Fruit fly (Drosophila melanogaster) whole organism, wandering third instar larva: Measurements from ENCODE around the gene fwd.

Experiments used
- CG32264 ChIP-seq: fragments of 200-800 bp; sonication (Bioruptor generic); optimal IDR thresholded peaks from 2 replicates; lab custom pipeline; 2016; ENCODE audit warnings: missing biosample characterization, missing genetic modification characterization
- CG9705 ChIP-seq: fragments of 200-800 bp; sonication (Bioruptor generic); optimal IDR thresholded peaks from 2 replicates; lab custom pipeline; 2018; ENCODE audit warnings: missing biosample characterization, mild to moderate bottlenecking, missing genetic modification characterization
- CrebA ChIP-seq: fragments of 200-800 bp; sonication (Bioruptor generic); optimal IDR thresholded peaks from 2 replicates; lab custom pipeline; 2016; ENCODE audit warnings: missing biosample characterization, mild to moderate bottlenecking, missing genetic modification characterization, borderline replicate concordance
- Dfd ChIP-seq: fragments of >200 bp; optimal IDR thresholded peaks from 2 replicates; lab custom pipeline; 2017; ENCODE audit warnings: missing biosample characterization, missing genetic modification characterization
- Dif ChIP-seq: fragments of 200-275, 200-300 bp; sonication (Bioruptor generic); optimal IDR thresholded peaks from 2 replicates; lab custom pipeline; 2018; ENCODE audit warnings: missing biosample characterization, missing genetic modification characterization; ENCODE audit not compliant: partially characterized antibody
- GATAd ChIP-seq: sonication (Bioruptor generic); optimal IDR thresholded peaks from 2 replicates; lab custom pipeline; 2016; ENCODE audit warnings: missing biosample characterization, missing genetic modification characterization
- HLH106 ChIP-seq: fragments of 200-800 bp; optimal IDR thresholded peaks from 3 replicates; lab custom pipeline; 2019; ENCODE audit warnings: missing biosample characterization, mild to moderate bottlenecking, missing genetic modification characterization, moderate library complexity
- Hnf4 ChIP-seq: fragments of 200-800 bp; sonication (Bioruptor generic); optimal IDR thresholded peaks from 2 replicates; lab custom pipeline; 2016; ENCODE audit warnings: missing biosample characterization, mild to moderate bottlenecking, missing genetic modification characterization
- Hr78 ChIP-seq: fragments of >200 bp; optimal IDR thresholded peaks from 2 replicates; lab custom pipeline; 2017; ENCODE audit warnings: missing biosample characterization, missing genetic modification characterization
- Hr83 ChIP-seq: fragments of 200-300 bp; sonication (Bioruptor generic); optimal IDR thresholded peaks from 2 replicates; lab custom pipeline; 2016; ENCODE audit warnings: missing biosample characterization, mild to moderate bottlenecking, missing genetic modification characterization, moderate library complexity; ENCODE audit not compliant: poor library complexity, severe bottlenecking
- Jra ChIP-seq: sonication (Bioruptor generic); optimal IDR thresholded peaks from 2 replicates; lab custom pipeline; 2016; ENCODE audit warnings: missing biosample characterization, missing genetic modification characterization
- Mio ChIP-seq: sonication (Bioruptor generic); optimal IDR thresholded peaks from 2 replicates; lab custom pipeline; 2016; ENCODE audit warnings: missing biosample characterization, missing genetic modification characterization
- Myc ChIP-seq: fragments of >200 bp; optimal IDR thresholded peaks from 2 replicates; lab custom pipeline; 2017
- OdsH ChIP-seq: fragments of 200-800 bp; sonication (Bioruptor generic); optimal IDR thresholded peaks from 2 replicates; lab custom pipeline; 2016; ENCODE audit warnings: missing biosample characterization, mild to moderate bottlenecking, missing genetic modification characterization
- Rel ChIP-seq, 2 experiments: fragments of 200-800 bp; sonication (Bioruptor generic) in 1 of 2; optimal IDR thresholded peaks; 2 replicates in 1 of 2; 3 replicates in 1 of 2; lab custom pipeline; 2016 to 2019; ENCODE audit warnings: mild to moderate bottlenecking in 2 of 2, missing biosample characterization in 2 of 2, missing genetic modification characterization in 2 of 2, moderate library complexity in 1 of 2
- Sp1 ChIP-seq: fragments of 200-800 bp; sonication (Bioruptor generic); optimal IDR thresholded peaks from 3 replicates; lab custom pipeline; 2019; ENCODE audit warnings: missing biosample characterization, mild to moderate bottlenecking, missing genetic modification characterization, moderate library complexity
- Vsx2 ChIP-seq: fragments of 200-300, 225-300 bp; sonication (Bioruptor generic); optimal IDR thresholded peaks from 2 replicates; lab custom pipeline; 2018; ENCODE audit warnings: missing biosample characterization, missing genetic modification characterization; ENCODE audit not compliant: partially characterized antibody
- br ChIP-seq: fragments of 200-800 bp; sonication (Bioruptor generic); optimal IDR thresholded peaks from 2 replicates; lab custom pipeline; 2016; ENCODE audit warnings: missing biosample characterization, missing genetic modification characterization
- brk ChIP-seq: fragments of 200-800 bp; sonication (Bioruptor generic); optimal IDR thresholded peaks from 2 replicates; lab custom pipeline; 2016; ENCODE audit warnings: missing biosample characterization, mild to moderate bottlenecking, missing genetic modification characterization
- dl ChIP-seq, 2 experiments: fragments of 175-275, 200-275 bp in 1 of 2; fragments of 200-275 bp in 1 of 2; sonication (Bioruptor generic); optimal IDR thresholded peaks; lab custom pipeline; 2018; ENCODE audit warnings: mild to moderate bottlenecking in 2 of 2, missing biosample characterization in 2 of 2, missing genetic modification characterization in 2 of 2, moderate library complexity in 2 of 2; ENCODE audit not compliant: partially characterized antibody in 2 of 2, insufficient read depth in 1 of 2
- dmrt93B ChIP-seq: fragments of 200-800 bp; sonication (Bioruptor generic); optimal IDR thresholded peaks from 2 replicates; lab custom pipeline; 2018; ENCODE audit warnings: missing biosample characterization, mild to moderate bottlenecking, missing genetic modification characterization
- dsf ChIP-seq: sonication (Bioruptor generic); optimal IDR thresholded peaks from 2 replicates; lab custom pipeline; 2016; ENCODE audit warnings: missing biosample characterization, missing genetic modification characterization, borderline replicate concordance
- ey ChIP-seq: fragments of 200-800 bp; sonication (Bioruptor generic); optimal IDR thresholded peaks from 2 replicates; lab custom pipeline; 2016; ENCODE audit warnings: missing biosample characterization, missing genetic modification characterization
- foxo ChIP-seq, 2 experiments: fragments of 200-800 bp; sonication (Bioruptor generic); optimal IDR thresholded peaks; 2 replicates in 1 of 2; 3 replicates in 1 of 2; lab custom pipeline; 2016 to 2017; ENCODE audit warnings: missing biosample characterization in 2 of 2, missing genetic modification characterization in 2 of 2
- fru ChIP-seq: fragments of 200-800 bp; sonication (Bioruptor generic); optimal IDR thresholded peaks from 3 replicates; lab custom pipeline; 2016; ENCODE audit warnings: missing biosample characterization, mild to moderate bottlenecking, missing genetic modification characterization
- h ChIP-seq: fragments of 200-800 bp; sonication (Bioruptor generic); optimal IDR thresholded peaks from 3 replicates; lab custom pipeline; 2016; ENCODE audit warnings: missing biosample characterization, mild to moderate bottlenecking, missing genetic modification characterization
- jim ChIP-seq: fragments of 175-275, 200-325 bp; sonication (Bioruptor generic); optimal IDR thresholded peaks from 2 replicates; lab custom pipeline; 2016; ENCODE audit warnings: missing biosample characterization, mild to moderate bottlenecking, missing genetic modification characterization
- lola ChIP-seq: fragments of >200 bp; optimal IDR thresholded peaks from 2 replicates; lab custom pipeline; 2017; ENCODE audit warnings: missing biosample characterization, missing genetic modification characterization
- pan ChIP-seq: fragments of >200 bp; optimal IDR thresholded peaks from 2 replicates; lab custom pipeline; 2017
- psq ChIP-seq: fragments of 200-800 bp; sonication (Bioruptor generic); optimal IDR thresholded peaks from 3 replicates; lab custom pipeline; 2017; ENCODE audit warnings: missing biosample characterization, mild to moderate bottlenecking, missing genetic modification characterization, moderate library complexity
- rgr ChIP-seq: fragments of 200-800 bp; sonication (Bioruptor generic); optimal IDR thresholded peaks from 3 replicates; lab custom pipeline; 2016; ENCODE audit warnings: missing biosample characterization, mild to moderate bottlenecking, missing genetic modification characterization
- sage ChIP-seq: fragments of 200-800 bp; sonication (Bioruptor generic); optimal IDR thresholded peaks from 2 replicates; lab custom pipeline; 2016; ENCODE audit warnings: missing biosample characterization, mild to moderate bottlenecking, missing genetic modification characterization
- sv ChIP-seq: fragments of 200-800 bp; sonication (Bioruptor generic); optimal IDR thresholded peaks from 3 replicates; lab custom pipeline; 2016; ENCODE audit warnings: missing biosample characterization, missing genetic modification characterization
- woc ChIP-seq: sonication (Bioruptor generic); optimal IDR thresholded peaks from 2 replicates; lab custom pipeline; 2016; ENCODE audit warnings: missing biosample characterization, mild to moderate bottlenecking, missing genetic modification characterization

fwd gene

dm6 chr3L:349751-350150 lies 30.1 kb upstream of the fwd start:
- TF ChIP-seq rgr (GFP tag; lab: Kevin White, UChicago) (peak; percentile 44), sv (GFP tag; lab: Kevin White, UChicago) (no peak), CrebA (GFP tag; lab: Kevin White, UChicago) (no peak), jim (no peak), fru (GFP tag; lab: Kevin White, UChicago) (peak; percentile 25), h (GFP tag; lab: Kevin White, UChicago) (peak; percentile 42), GATAd (no peak), Sp1 (GFP tag; lab: Kevin White, UChicago) (no peak), dmrt93B (GFP tag; lab: Kevin White, UChicago) (no peak), woc (peak; percentile 8), brk (GFP tag; lab: Kevin White, UChicago) (no peak), Hnf4 (GFP tag; lab: Kevin White, UChicago) (no peak), CG9705 (GFP tag; lab: Kevin White, UChicago) (no peak), Myc (lab: Kevin White, UChicago) (no peak), br (GFP tag; lab: Kevin White, UChicago) (peak; percentile 22), sage (GFP tag; lab: Kevin White, UChicago) (no peak), OdsH (GFP tag; lab: Kevin White, UChicago) (peak; percentile 25), pan (lab: Kevin White, UChicago) (no peak), HLH106 (tag; lab: Kevin White, UChicago) (no peak), Dfd (GFP tag; lab: Kevin White, UChicago) (no peak), ey (peak; percentile 38), foxo (GFP tag; optimal IDR thresholded peaks at IDR 0.05; lab: Kevin White, UChicago) (peak in 1 of 2 experiments; percentile 39), dsf (no peak)

dm6 chr3L:348406-348743 lies 28.7 kb upstream of the fwd start:
- no peak for TF ChIP-seq Sp1 (GFP tag; lab: Kevin White, UChicago)
- no peak for TF ChIP-seq rgr (GFP tag; lab: Kevin White, UChicago)
- no peak for TF ChIP-seq lola (GFP tag; lab: Kevin White, UChicago)
- TF ChIP-seq CrebA (GFP tag; lab: Kevin White, UChicago), result no peak
- TF ChIP-seq Vsx2 (GFP tag; lab: Kevin White, UChicago), result no peak
- no peak for TF ChIP-seq Mio
- TF ChIP-seq sv (GFP tag; lab: Kevin White, UChicago), result no peak
- TF ChIP-seq psq, result no peak
- no peak for TF ChIP-seq Hr78 (GFP tag; lab: Kevin White, UChicago)
- TF ChIP-seq Hr83 (GFP tag; lab: Kevin White, UChicago), result no peak
- no peak for TF ChIP-seq woc

dm6 chr3L:347641-348405 lies 28.1 kb upstream of the fwd start:
- TF ChIP-seq Rel (GFP tag; optimal IDR thresholded peaks at IDR 0.05; lab: Kevin White, UChicago), result peak; percentile 15
- peak; percentile 24 for TF ChIP-seq Rel (tag; optimal IDR thresholded peaks at IDR 0.05; lab: Kevin White, UChicago)
- TF ChIP-seq fru (GFP tag; lab: Kevin White, UChicago), result peak; percentile 78
- TF ChIP-seq Sp1 (GFP tag; lab: Kevin White, UChicago), result peak; percentile 52
- peak in 1 of 2 experiments; percentile 6 for TF ChIP-seq dl (GFP tag; optimal IDR thresholded peaks at IDR 0.05; lab: Kevin White, UChicago; ENCODE audit: insufficient read depth in 1 of 2, partially characterized antibody in 2 of 2)
- TF ChIP-seq dmrt93B (GFP tag; lab: Kevin White, UChicago), result peak; percentile 40
- TF ChIP-seq Dfd (GFP tag; lab: Kevin White, UChicago), result no peak
- TF ChIP-seq foxo (GFP tag; optimal IDR thresholded peaks at IDR 0.05; lab: Kevin White, UChicago), result peak in 1 of 2 experiments; percentile 84
- no peak for TF ChIP-seq CG9705 (GFP tag; lab: Kevin White, UChicago)
- peak; percentile 66 for TF ChIP-seq OdsH (GFP tag; lab: Kevin White, UChicago)
- peak; percentile 6 for TF ChIP-seq sage (GFP tag; lab: Kevin White, UChicago)
- TF ChIP-seq GATAd, result no peak
- TF ChIP-seq Dif (GFP tag; lab: Kevin White, UChicago), result no peak
- TF ChIP-seq rgr (GFP tag; lab: Kevin White, UChicago), result peak; percentile 80
- TF ChIP-seq woc, result peak; percentile 67
- TF ChIP-seq CG32264 (GFP tag; lab: Kevin White, UChicago), result peak; percentile 30
- TF ChIP-seq ey, result peak; percentile 85
- peak; percentile 42 for TF ChIP-seq Jra (GFP tag; lab: Kevin White, UChicago)
- TF ChIP-seq h (GFP tag; lab: Kevin White, UChicago), result peak; percentile 84
- TF ChIP-seq sv (GFP tag; lab: Kevin White, UChicago), result peak; percentile 65
- peak; percentile 4 for TF ChIP-seq brk (GFP tag; lab: Kevin White, UChicago)
- peak; percentile 76 for TF ChIP-seq psq
- TF ChIP-seq HLH106 (tag; lab: Kevin White, UChicago), result peak; percentile 39
- TF ChIP-seq Hnf4 (GFP tag; lab: Kevin White, UChicago), result peak; percentile 65
- no peak for TF ChIP-seq Mio
- peak; percentile 75 for TF ChIP-seq br (GFP tag; lab: Kevin White, UChicago)
